Fruit fly (Drosophila melanogaster) whole organism, embryonic: Measurements from ENCODE around the gene Sptr.

Experiments
- BtbVII ChIP-seq: fragments of 200-800 bp; sonication (Bioruptor generic); optimal IDR thresholded peaks from 3 replicates; lab custom pipeline; 2017; ENCODE audit warnings: missing biosample characterization, mild to moderate bottlenecking, missing genetic modification characterization
- CG10209 ChIP-seq: fragments of 200-800 bp; sonication (Bioruptor generic); optimal IDR thresholded peaks from 3 replicates; lab custom pipeline; 2017; ENCODE audit warnings: missing biosample characterization, mild to moderate bottlenecking, missing genetic modification characterization, missing genetic modification reagents
- CG10431 ChIP-seq: fragments of 200-800 bp; sonication (Bioruptor generic); optimal IDR thresholded peaks from 3 replicates; lab custom pipeline; 2018; ENCODE audit warnings: missing biosample characterization, mild to moderate bottlenecking, missing genetic modification characterization
- CG10543 ChIP-seq: fragments of 200-800 bp; sonication (Bioruptor generic); optimal IDR thresholded peaks from 3 replicates; lab custom pipeline; 2017; ENCODE audit warnings: missing biosample characterization, mild to moderate bottlenecking, missing genetic modification characterization, moderate library complexity
- CG10565 ChIP-seq: fragments of 200-800 bp; sonication (Bioruptor generic); optimal IDR thresholded peaks from 3 replicates; lab custom pipeline; 2016; ENCODE audit warnings: missing biosample characterization, mild to moderate bottlenecking, missing genetic modification characterization
- CG11504 ChIP-seq: fragments of 200-800 bp; sonication (Bioruptor generic); optimal IDR thresholded peaks from 3 replicates; lab custom pipeline; 2019; ENCODE audit warnings: missing biosample characterization, mild to moderate bottlenecking, missing genetic modification characterization, moderate library complexity
- CG12071 ChIP-seq: fragments of 200-800 bp; sonication (Bioruptor generic); optimal IDR thresholded peaks from 3 replicates; lab custom pipeline; 2018; ENCODE audit warnings: missing biosample characterization, mild to moderate bottlenecking, missing genetic modification characterization
- CG13123 ChIP-seq: fragments of 200-800 bp; sonication (Bioruptor generic); optimal IDR thresholded peaks from 2 replicates; lab custom pipeline; 2016; ENCODE audit warnings: missing biosample characterization, missing genetic modification characterization
- CG17359 ChIP-seq: fragments of 200-800 bp; sonication (Bioruptor generic); optimal IDR thresholded peaks from 3 replicates; lab custom pipeline; 2018; ENCODE audit warnings: missing biosample characterization, mild to moderate bottlenecking, missing genetic modification characterization, moderate library complexity
- CG17568 ChIP-seq: fragments of 200-800 bp; sonication (Bioruptor generic); optimal IDR thresholded peaks from 2 replicates; lab custom pipeline; 2018; ENCODE audit warnings: missing biosample characterization, mild to moderate bottlenecking, missing genetic modification characterization, moderate library complexity
- CG17829 ChIP-seq: fragments of 200-800 bp; optimal IDR thresholded peaks from 2 replicates; lab custom pipeline; 2019; ENCODE audit warnings: missing biosample characterization, mild to moderate bottlenecking, missing genetic modification characterization, moderate library complexity
- CG2199 ChIP-seq: fragments of 200-800 bp; sonication (Bioruptor generic); IDR thresholded peaks from 3 replicates; pipeline ENCODE4 v1.3.6; 2022; ENCODE audit warnings: missing biosample characterization, missing genetic modification characterization
- CG31388 ChIP-seq: fragments of 200-800 bp; sonication (Bioruptor generic); optimal IDR thresholded peaks from 2 replicates; lab custom pipeline; 2016; ENCODE audit warnings: missing biosample characterization, missing genetic modification characterization
- CG3838 ChIP-seq: fragments of 200-800 bp; sonication (Bioruptor generic); optimal IDR thresholded peaks from 3 replicates; lab custom pipeline; 2016; ENCODE audit warnings: missing biosample characterization, missing genetic modification characterization
- CG6813 ChIP-seq: fragments of 200-800 bp; sonication (Bioruptor generic); optimal IDR thresholded peaks from 2 replicates; lab custom pipeline; 2017; ENCODE audit warnings: missing biosample characterization, missing genetic modification characterization, mild to moderate bottlenecking, moderate library complexity, missing genetic modification reagents
- CG6854 ChIP-seq: fragments of 200-800 bp; sonication (Bioruptor generic); optimal IDR thresholded peaks from 3 replicates; lab custom pipeline; 2017; ENCODE audit warnings: missing biosample characterization, mild to moderate bottlenecking, missing genetic modification characterization
- CG8290 ChIP-seq, 3 experiments: fragments of 200-800 bp; sonication (Bioruptor generic); optimal IDR thresholded peaks; 2 replicates each; lab custom pipeline; 2016 to 2019; ENCODE audit warnings: missing biosample characterization in 3 of 3, missing genetic modification characterization in 3 of 3, mild to moderate bottlenecking in 2 of 3, moderate library complexity in 1 of 3
- CG9797 ChIP-seq: fragments of 200-800 bp; sonication (Bioruptor generic); optimal IDR thresholded peaks from 3 replicates; lab custom pipeline; 2018; ENCODE audit warnings: missing biosample characterization, mild to moderate bottlenecking, missing genetic modification characterization
- Camta ChIP-seq: fragments of 200-800 bp; sonication (Bioruptor generic); optimal IDR thresholded peaks from 2 replicates; lab custom pipeline; 2016; ENCODE audit warnings: missing biosample characterization, missing genetic modification characterization
- Doc3 ChIP-seq: fragments of 200-800 bp; sonication (Bioruptor generic); IDR thresholded peaks from 3 replicates; pipeline ENCODE4 v1.3.6; 2022; ENCODE audit warnings: missing biosample characterization, missing genetic modification characterization; ENCODE audit not compliant: partially characterized antibody
- Elba2 ChIP-seq: fragments of 200-800 bp; sonication (Bioruptor generic); optimal IDR thresholded peaks from 3 replicates; lab custom pipeline; 2016; ENCODE audit warnings: missing biosample characterization, missing genetic modification characterization
- HLHmδ ChIP-seq: fragments of 200-800 bp; sonication (Bioruptor generic); optimal IDR thresholded peaks from 2 replicates; lab custom pipeline; 2018; ENCODE audit warnings: missing biosample characterization, mild to moderate bottlenecking, missing genetic modification characterization, moderate library complexity
- Hand ChIP-seq: fragments of 200-800 bp; sonication (Bioruptor generic); optimal IDR thresholded peaks from 2 replicates; lab custom pipeline; 2017; ENCODE audit warnings: mild to moderate bottlenecking, missing biosample characterization, missing genetic modification reagents, missing genetic modification characterization
- Jarid2 ChIP-seq: fragments of 200-800 bp; sonication (Bioruptor generic); optimal IDR thresholded peaks from 3 replicates; lab custom pipeline; 2017; ENCODE audit warnings: mild to moderate bottlenecking, missing biosample characterization, missing genetic modification reagents, missing genetic modification characterization
- Mad ChIP-seq: fragments of 200-800 bp; sonication (Bioruptor generic); optimal IDR thresholded peaks from 2 replicates; lab custom pipeline; 2016; ENCODE audit warnings: missing biosample characterization, missing genetic modification characterization
- Med ChIP-seq: fragments of 200-800 bp; sonication (Bioruptor generic); peaks from one replicate; lab custom pipeline; 2016; ENCODE audit warnings: missing biosample characterization, missing genetic modification characterization, mild to moderate bottlenecking, inconsistent platforms, moderate library complexity
- Neu2 ChIP-seq: fragments of 200-800 bp; sonication (Bioruptor generic); optimal IDR thresholded peaks from 3 replicates; lab custom pipeline; 2016; ENCODE audit warnings: missing biosample characterization, missing genetic modification characterization, borderline replicate concordance
- Nf-YB ChIP-seq: fragments of 200-800 bp; sonication (Bioruptor generic); optimal IDR thresholded peaks from 3 replicates; lab custom pipeline; 2019; ENCODE audit warnings: missing biosample characterization, mild to moderate bottlenecking, missing genetic modification characterization, moderate library complexity
- Sox102F ChIP-seq: fragments of 200-800 bp; sonication (Bioruptor generic); optimal IDR thresholded peaks from 2 replicates; lab custom pipeline; 2018; ENCODE audit warnings: missing biosample characterization, mild to moderate bottlenecking, missing genetic modification characterization, moderate library complexity
- Taf1 ChIP-seq: fragments of 200-800 bp; sonication (Bioruptor generic); IDR thresholded peaks from 2 replicates; pipeline ENCODE4 v1.3.6; 2022; ENCODE audit warnings: missing biosample characterization, missing genetic modification characterization
- Tbp ChIP-seq: fragments of >200 bp; optimal IDR thresholded peaks from 2 replicates; lab custom pipeline; 2018; ENCODE audit warnings: missing biosample characterization, missing genetic modification characterization
- Xbp1 ChIP-seq: fragments of 200-800 bp; sonication (Bioruptor generic); optimal IDR thresholded peaks from 3 replicates; lab custom pipeline; 2016; ENCODE audit warnings: missing biosample characterization, mild to moderate bottlenecking, missing genetic modification characterization
- ac ChIP-seq: fragments of 200-800 bp; sonication (Bioruptor generic); optimal IDR thresholded peaks from 3 replicates; lab custom pipeline; 2017; ENCODE audit warnings: missing biosample characterization, mild to moderate bottlenecking, missing genetic modification characterization
- amos ChIP-seq: fragments of 200-800 bp; sonication (Bioruptor generic); IDR thresholded peaks from 2 replicates; pipeline ENCODE4 v1.3.6; 2022; ENCODE audit warnings: missing biosample characterization, missing genetic modification characterization; ENCODE audit not compliant: partially characterized antibody
- bbx ChIP-seq: fragments of 200-800 bp; sonication (Bioruptor generic); IDR thresholded peaks from 2 replicates; pipeline ENCODE4 v1.3.6; 2022; ENCODE audit warnings: missing biosample characterization, missing genetic modification characterization; ENCODE audit not compliant: partially characterized antibody
- danr ChIP-seq: fragments of 200-800 bp; sonication (Bioruptor generic); IDR thresholded peaks from 2 replicates; pipeline ENCODE4 v1.3.6; 2022; ENCODE audit warnings: missing biosample characterization, missing genetic modification characterization
- dmrt11E ChIP-seq: fragments of 200-800 bp; sonication (Bioruptor generic); optimal IDR thresholded peaks from 3 replicates; lab custom pipeline; 2018; ENCODE audit warnings: missing biosample characterization, mild to moderate bottlenecking, missing genetic modification characterization, moderate library complexity
- dpn ChIP-seq, 2 experiments: fragments of 200-800 bp; sonication (Bioruptor generic); optimal IDR thresholded peaks; 3 replicates each; lab custom pipeline; 2016; ENCODE audit warnings: missing biosample characterization in 2 of 2, missing genetic modification characterization in 2 of 2
- eyg ChIP-seq: fragments of 200-800 bp; sonication (Bioruptor generic); optimal IDR thresholded peaks from 3 replicates; lab custom pipeline; 2016; ENCODE audit warnings: missing biosample characterization, missing genetic modification characterization
- mld ChIP-seq: fragments of 200-800 bp; sonication (Bioruptor generic); IDR thresholded peaks from 3 replicates; pipeline ENCODE4 v1.3.6; 2022; ENCODE audit warnings: missing biosample characterization, missing genetic modification characterization; ENCODE audit not compliant: partially characterized antibody
- nerfin-2 ChIP-seq: fragments of 200-800 bp; sonication (Bioruptor generic); IDR thresholded peaks from 2 replicates; pipeline ENCODE4 v1.3.6; 2022; ENCODE audit warnings: missing biosample characterization, missing genetic modification characterization; ENCODE audit not compliant: partially characterized antibody
- nom ChIP-seq: fragments of 200-800 bp; sonication (Bioruptor generic); optimal IDR thresholded peaks from 2 replicates; lab custom pipeline; 2017; ENCODE audit warnings: missing biosample characterization, missing genetic modification characterization, mild to moderate bottlenecking, moderate library complexity, missing genetic modification reagents
- phol ChIP-seq: fragments of 200-800 bp; sonication (Bioruptor generic); optimal IDR thresholded peaks from 3 replicates; lab custom pipeline; 2018; ENCODE audit warnings: missing biosample characterization, mild to moderate bottlenecking, missing genetic modification characterization, moderate library complexity
- sens ChIP-seq: fragments of 200-800 bp; sonication (Bioruptor generic); peaks from one replicate; lab custom pipeline; 2016; ENCODE audit warnings: missing biosample characterization, missing genetic modification characterization
- tin ChIP-seq: fragments of 200-800 bp; sonication (Bioruptor generic); optimal IDR thresholded peaks from 3 replicates; lab custom pipeline; 2016; ENCODE audit warnings: missing biosample characterization, missing genetic modification characterization
- wek ChIP-seq: fragments of 200-800 bp; sonication (Bioruptor generic); optimal IDR thresholded peaks from 3 replicates; lab custom pipeline; 2018; ENCODE audit warnings: missing biosample characterization, mild to moderate bottlenecking, missing genetic modification characterization, moderate library complexity
- zen2 ChIP-seq: fragments of 200-800 bp; sonication (Bioruptor generic); IDR thresholded peaks from 3 replicates; pipeline ENCODE4 v1.3.6; 2022; ENCODE audit warnings: missing biosample characterization, missing genetic modification characterization; ENCODE audit not compliant: partially characterized antibody

The Sptr gene

dm6 chrX:8419534-8419933 lies 44.7 kb downstream of the Sptr start (continued):
- TF ChIP-seq HLHmδ (GFP tag; lab: Kevin White, UChicago) = peak; percentile 72
- TF ChIP-seq, all 482 proteins: peak for 20

DNA sequence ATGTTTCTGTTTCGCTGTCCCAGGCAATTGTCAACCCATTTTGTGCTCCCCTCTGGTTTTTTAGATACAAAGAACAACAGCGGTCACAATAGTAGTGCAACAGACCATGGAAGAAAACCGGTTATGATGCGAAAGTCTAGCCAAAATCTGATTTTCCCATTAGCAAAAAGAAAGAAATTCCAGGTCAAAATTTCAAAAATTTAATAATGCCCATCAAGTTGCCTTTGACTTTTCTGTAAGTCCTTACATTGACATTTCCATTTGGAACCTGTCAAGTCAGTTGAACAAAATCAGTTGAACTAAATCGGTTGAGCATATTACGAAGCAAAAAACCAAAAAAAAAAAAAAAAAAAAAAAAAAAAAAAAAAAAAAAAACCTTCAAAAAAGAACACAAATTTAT lies 47.3 kb downstream of the Sptr start:
- TF ChIP-seq tin (GFP tag; lab: Kevin White, UChicago) = peak; percentile 23
- TF ChIP-seq Camta (GFP tag; lab: Kevin White, UChicago) = peak; percentile 60
- TF ChIP-seq CG6854 (GFP tag; lab: Kevin White, UChicago) = no peak
- TF ChIP-seq eyg = no peak
- TF ChIP-seq Hand (GFP tag; lab: Kevin White, UChicago) = no peak
- TF ChIP-seq CG11504 (tag; lab: Kevin White, UChicago) = peak; percentile 44
- TF ChIP-seq CG12071 (GFP tag; lab: Kevin White, UChicago) = no peak
- no peak for TF ChIP-seq CG17568 (GFP tag; lab: Kevin White, UChicago)
- peak in 1 of 2 experiments; percentile 52 for TF ChIP-seq dpn (GFP tag; optimal IDR thresholded peaks at IDR 0.05; lab: Kevin White, UChicago)
- no peak for TF ChIP-seq Mad (GFP tag; lab: Kevin White, UChicago)
- no peak for TF ChIP-seq dmrt11E
- TF ChIP-seq CG10565 (GFP tag; lab: Kevin White, UChicago) = no peak
- TF ChIP-seq phol (tag; lab: Kevin White, UChicago) = peak; percentile 23
- TF ChIP-seq Neu2 = no peak
- TF ChIP-seq mld (GFP tag; lab: Robert Waterston, UW) = no peak
- no peak for TF ChIP-seq CG10543 (GFP tag; lab: Kevin White, UChicago)
- no peak for TF ChIP-seq nerfin-2
- no peak for TF ChIP-seq Xbp1 (GFP tag; lab: Kevin White, UChicago)
- TF ChIP-seq CG9797 = no peak
- TF ChIP-seq CG17829 (tag; lab: Kevin White, UChicago) = no peak
- no peak for TF ChIP-seq Elba2
- TF ChIP-seq CG8290 (GFP tag; optimal IDR thresholded peaks at IDR 0.05; lab: Kevin White, UChicago) = peak; percentile 10
- TF ChIP-seq CG8290 (tag; optimal IDR thresholded peaks at IDR 0.05; lab: Kevin White, UChicago) = no peak
- no peak for TF ChIP-seq CG3838
- TF ChIP-seq danr (GFP tag; lab: Robert Waterston, UW) = no peak
- no peak for TF ChIP-seq Tbp (GFP tag; lab: Kevin White, UChicago)
- no peak for TF ChIP-seq nom (GFP tag; lab: Kevin White, UChicago)
- TF ChIP-seq BtbVII (GFP tag; lab: Kevin White, UChicago) = no peak
- TF ChIP-seq Med (GFP tag; lab: Kevin White, UChicago) = peak; percentile 68
- no peak for TF ChIP-seq CG6813 (GFP tag; lab: Kevin White, UChicago)
- no peak for TF ChIP-seq Jarid2 (GFP tag; lab: Kevin White, UChicago)
- TF ChIP-seq Sox102F (GFP tag; lab: Kevin White, UChicago) = no peak
- TF ChIP-seq CG10431 (GFP tag; lab: Kevin White, UChicago) = no peak
- no peak for TF ChIP-seq CG13123
- TF ChIP-seq amos (GFP tag; lab: Robert Waterston, UW) = no peak
- no peak for TF ChIP-seq zen2 (GFP tag; lab: Robert Waterston, UW)
- TF ChIP-seq Nf-YB = no peak
- TF ChIP-seq sens = peak; percentile 94
- no peak for TF ChIP-seq bbx (GFP tag; lab: Robert Waterston, UW)
- TF ChIP-seq CG31388 = no peak
- TF ChIP-seq ac (GFP tag; lab: Kevin White, UChicago) = no peak
- TF ChIP-seq Doc3 (GFP tag; lab: Robert Waterston, UW) = no peak
- no peak for TF ChIP-seq CG10209
- peak; percentile 38 for TF ChIP-seq CG17359 (tag; lab: Kevin White, UChicago)
- no peak for TF ChIP-seq wek (GFP tag; lab: Kevin White, UChicago)
- TF ChIP-seq Taf1 (GFP tag; lab: Robert Waterston, UW) = no peak
- 0 out of 3 replicates have a peak, but pooled peaks have one; percentile 13 for TF ChIP-seq CG2199 (GFP tag; lab: Robert Waterston, UW)
